Worm (Caenorhabditis elegans): ENCODE results near the gene F53B7.4.
A peak's percentile ranks its signal among the peaks of the same experiment; 100 is the strongest.

F53B7.4 gene

DNA sequence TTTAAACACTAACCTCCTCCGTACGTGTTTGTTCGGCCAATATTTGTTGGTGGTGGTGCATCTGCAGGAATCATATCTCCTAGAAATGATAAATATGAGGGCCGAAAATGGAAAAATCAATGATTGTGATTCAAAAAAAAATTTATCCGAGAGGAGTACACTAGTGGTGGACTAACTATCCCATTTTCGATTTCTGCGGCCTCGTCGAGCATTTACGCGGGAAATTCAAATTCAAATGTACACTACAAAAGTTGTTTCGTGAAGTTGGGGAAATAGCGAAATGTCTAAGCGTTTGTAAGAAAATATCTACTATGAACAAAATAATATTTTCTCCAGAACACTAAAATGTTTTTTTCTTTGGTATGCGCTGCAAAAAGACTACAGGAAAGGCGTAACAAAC is 27.0 kb upstream of the F53B7.4 start (continued):
- peak; percentile 66 for TF ChIP-seq egl-13 (tag; optimal IDR thresholded peaks at IDR 0.05)
- peak; percentile 72 for TF ChIP-seq C04F5.9 (tag; optimal IDR thresholded peaks at IDR 0.05)
- no peak for TF ChIP-seq sptf-1 (tag; optimal IDR thresholded peaks at IDR 0.05)
- TF ChIP-seq vab-15 (tag; optimal IDR thresholded peaks at IDR 0.05), result no peak
- peak; percentile 14 to 53 (median 18) for TF ChIP-seq ceh-82 (tag; optimal IDR thresholded peaks at IDR 0.05)
- TF ChIP-seq lin-35 (GFP tag; optimal IDR thresholded peaks at IDR 0.05), result peak; percentile 93 to 97
- TF ChIP-seq pag-3 (tag; optimal IDR thresholded peaks at IDR 0.05; ENCODE audit: borderline replicate concordance, insufficient read depth), result no peak
- TF ChIP-seq dsc-1 (tag; optimal IDR thresholded peaks at IDR 0.05), result peak; percentile 78
- peak; percentile 96 for TF ChIP-seq rnt-1 (tag; optimal IDR thresholded peaks at IDR 0.05)
- TF ChIP-seq hlh-17 (GFP tag; optimal IDR thresholded peaks at IDR 0.05; ENCODE audit: borderline replicate concordance), result no peak
- TF ChIP-seq ztf-4 (tag; optimal IDR thresholded peaks at IDR 0.05), result no peak
- TF ChIP-seq ces-1 (GFP tag; optimal IDR thresholded peaks at IDR 0.05), result no peak
- TF ChIP-seq unc-30 (tag; optimal IDR thresholded peaks at IDR 0.05), result no peak
- peak; percentile 93 for TF ChIP-seq lir-3 (tag; optimal IDR thresholded peaks at IDR 0.05; ENCODE audit: poor library complexity)
- TF ChIP-seq elt-2 (tag; optimal IDR thresholded peaks at IDR 0.05), result peak; percentile 63
- TF ChIP-seq isw-1 (GFP tag; IDR thresholded peaks at IDR 0.05), result peak; percentile 53
- peak; percentile 80 for TF ChIP-seq xbp-1 (tag; optimal IDR thresholded peaks at IDR 0.05)
- TF ChIP-seq lin-13 (GFP tag; optimal IDR thresholded peaks at IDR 0.05), result peak; percentile 56
- TF ChIP-seq egl-27 (tag; optimal IDR thresholded peaks at IDR 0.05), result no peak
- no peak for TF ChIP-seq C34B4.2 (tag; optimal IDR thresholded peaks at IDR 0.05)
- no peak for TF ChIP-seq ceh-88 (GFP tag; IDR thresholded peaks at IDR 0.05)
- peak; percentile 80 for TF ChIP-seq tbx-2 (tag; optimal IDR thresholded peaks at IDR 0.05)
- no peak for TF ChIP-seq hlh-4 (tag; optimal IDR thresholded peaks at IDR 0.05)
- TF ChIP-seq nhr-84 (tag; optimal IDR thresholded peaks at IDR 0.05), result no peak
- peak; percentile 52 for TF ChIP-seq C16A3.4 (tag; optimal IDR thresholded peaks at IDR 0.05)
- TF ChIP-seq unc-62 (GFP tag; optimal IDR thresholded peaks at IDR 0.05), result no peak
- TF ChIP-seq mep-1 (tag; optimal IDR thresholded peaks at IDR 0.05), result peak; percentile 59
- TF ChIP-seq fkh-10 (GFP tag; optimal IDR thresholded peaks at IDR 0.05), result no peak
- peak; percentile 53 for TF ChIP-seq jun-1 (tag; optimal IDR thresholded peaks at IDR 0.05)
- peak; percentile 42 for TF ChIP-seq fkh-8 (tag; optimal IDR thresholded peaks at IDR 0.05)
- peak; percentile 86 for TF ChIP-seq irx-1 (tag; optimal IDR thresholded peaks at IDR 0.05)
- TF ChIP-seq skn-1 (tag; optimal IDR thresholded peaks at IDR 0.05), result peak; percentile 45
- TF ChIP-seq efl-1 (optimal IDR thresholded peaks at IDR 0.05), result peak; percentile 95 to 97
- TF ChIP-seq efl-1 (GFP tag; optimal IDR thresholded peaks at IDR 0.05 in 1 of 2), result peak; percentile 93 to 99
- TF ChIP-seq nhr-28 (tag; optimal IDR thresholded peaks at IDR 0.05), result no peak
- no peak for TF ChIP-seq zag-1 (tag; optimal IDR thresholded peaks at IDR 0.05)
- peak; percentile 81 for TF ChIP-seq nhr-20 (tag; optimal IDR thresholded peaks at IDR 0.05)
- peak; percentile 94 for TF ChIP-seq nhr-85 (tag)

- no peak for TF ChIP-seq ces-1 (GFP tag; optimal IDR thresholded peaks at IDR 0.05)
- TF ChIP-seq egl-13 (tag; optimal IDR thresholded peaks at IDR 0.05), result no peak
- no peak for TF ChIP-seq ama-1 (optimal IDR thresholded peaks at IDR 0.05)
- TF ChIP-seq fkh-4 (tag; optimal IDR thresholded peaks at IDR 0.05; ENCODE audit: borderline replicate concordance), result no peak
- no peak for TF ChIP-seq dpl-1 (GFP tag; optimal IDR thresholded peaks at IDR 0.05)
- no peak for TF ChIP-seq elt-3 (tag; optimal IDR thresholded peaks at IDR 0.05)
- no peak for TF ChIP-seq lsy-2 (tag; optimal IDR thresholded peaks at IDR 0.05)
- TF ChIP-seq tbx-2 (tag; optimal IDR thresholded peaks at IDR 0.05), result no peak
These were observed 25.4 kb upstream of the F53B7.4 start for ce11 chrV:11027740-11028139.

Data from whole organism, L1 larva.